Worm (Caenorhabditis elegans): ENCODE measurements around the gene T06E8.8.

- no peak for TF ChIP-seq ama-1 (optimal IDR thresholded peaks at IDR 0.05)
- TF ChIP-seq ets-7 (tag; optimal IDR thresholded peaks at IDR 0.05): no peak
- no peak for TF ChIP-seq ceh-13 (GFP tag; optimal IDR thresholded peaks at IDR 0.05)
Observed at ce11 chrV:10002720-10003119, 40.8 kb upstream of the T06E8.8 start.
